Worm (Caenorhabditis elegans) whole organism, early embryonic: ENCODE data around the gene clu-1.

ENCODE experiments used
- F13C5.2 ChIP-seq: sonication (generic microtip); optimal IDR thresholded peaks from 2 replicates; lab custom pipeline; 2017; ENCODE audit warnings: mild to moderate bottlenecking, missing genetic modification characterization, inconsistent platforms, missing compliant biosample characterization
- ama-1 ChIP-seq: fragments of 150-350 bp; optimal IDR thresholded peaks from 2 replicates; lab custom pipeline; 2014
- ceh-13 ChIP-seq: fragments of 200-800 bp; sonication (Bioruptor generic); optimal IDR thresholded peaks from 2 replicates; lab custom pipeline; 2018; ENCODE audit warnings: mild to moderate bottlenecking, missing genetic modification characterization, missing compliant biosample characterization
- ceh-36 ChIP-seq: sonication (generic microtip); optimal IDR thresholded peaks from 2 replicates; lab custom pipeline; 2016; ENCODE audit warnings: missing genetic modification characterization, inconsistent platforms, missing compliant biosample characterization
- flt-1 ChIP-seq: fragments of 200-800 bp; sonication (Bioruptor generic); IDR thresholded peaks from 2 replicates; pipeline ENCODE4 v1.3.6; 2022; ENCODE audit warnings: missing genetic modification characterization, missing compliant biosample characterization
- hmbx-1 ChIP-seq: sonication (generic microtip); optimal IDR thresholded peaks from 2 replicates; lab custom pipeline; 2016; ENCODE audit warnings: mild to moderate bottlenecking, missing genetic modification characterization, missing compliant biosample characterization
- pes-1 ChIP-seq: fragments of 200-800 bp; sonication (Bioruptor generic); IDR thresholded peaks from 2 replicates; pipeline ENCODE4 v1.3.6; 2022; ENCODE audit warnings: missing genetic modification reagents, missing genetic modification characterization, missing compliant biosample characterization
- sea-1 ChIP-seq: fragments of 200-800 bp; sonication (Bioruptor generic); conservative IDR thresholded peaks from 2 replicates; pipeline ENCODE4 v1.3.6; 2022; ENCODE audit warnings: missing genetic modification characterization, missing compliant biosample characterization
- tbx-37 ChIP-seq: fragments of 200-800 bp; sonication (Bioruptor generic); conservative IDR thresholded peaks from 2 replicates; pipeline ENCODE4 v1.3.6; 2022; ENCODE audit warnings: missing genetic modification reagents, missing genetic modification characterization, missing compliant biosample characterization

ce11 chrIII:9544125-9544524, 22.9 kb upstream of the clu-1 start, which contains the start of gene ZK1098.9:
- TF ChIP-seq F13C5.2 (no peak), hmbx-1 (no peak), sea-1 (GFP tag; lab: Robert Waterston, UW) (no peak), flt-1 (GFP tag; lab: Robert Waterston, UW) (no peak), tbx-37 (GFP tag; lab: Robert Waterston, UW) (no peak), ama-1 (lab: Kevin White, UChicago) (no peak), ceh-36 (no peak), ceh-13 (GFP tag; lab: Kevin White, UChicago) (no peak), pes-1 (no peak)
